Fruit fly (Drosophila melanogaster) whole organism, pupa: ENCODE data around the gene Pp2A-29B.
A peak's percentile ranks its signal among the peaks of the same experiment; 100 is the strongest.

Source experiments
- CG10348 ChIP-seq: fragments of 200-800 bp; sonication (Bioruptor generic); IDR thresholded peaks from 2 replicates; pipeline ENCODE4 v1.3.6; 2022; ENCODE audit warnings: missing biosample characterization, missing genetic modification characterization
- CG12605 ChIP-seq: fragments of 200-800 bp; sonication (Bioruptor generic); IDR thresholded peaks from 2 replicates; pipeline ENCODE4 v1.3.6; 2022; ENCODE audit warnings: missing biosample characterization, missing genetic modification characterization
- CG13204 ChIP-seq: fragments of 200-800 bp; sonication (Bioruptor generic); optimal IDR thresholded peaks from 2 replicates; lab custom pipeline; 2018; ENCODE audit warnings: missing biosample characterization, mild to moderate bottlenecking, missing genetic modification characterization, moderate library complexity
- CG14655 ChIP-seq: fragments of 200-800 bp; sonication (Bioruptor generic); optimal IDR thresholded peaks from 3 replicates; lab custom pipeline; 2017; ENCODE audit warnings: mild to moderate bottlenecking, missing biosample characterization, missing genetic modification reagents, missing genetic modification characterization
- CG15710 ChIP-seq: fragments of 200-800 bp; sonication (Bioruptor generic); optimal IDR thresholded peaks from 2 replicates; lab custom pipeline; 2018; ENCODE audit warnings: missing biosample characterization, mild to moderate bottlenecking, missing genetic modification characterization, moderate library complexity
- CG17806 ChIP-seq: fragments of 200-800 bp; sonication (Bioruptor generic); optimal IDR thresholded peaks from 2 replicates; lab custom pipeline; 2018; ENCODE audit warnings: missing biosample characterization, mild to moderate bottlenecking, missing genetic modification characterization, moderate library complexity
- CG32121 ChIP-seq: fragments of 200-800 bp; sonication (Bioruptor generic); IDR thresholded peaks from 2 replicates; pipeline ENCODE4 v1.3.6; 2022; ENCODE audit warnings: missing biosample characterization, missing genetic modification characterization
- CG34367 ChIP-seq: fragments of 200-800 bp; sonication (Bioruptor generic); optimal IDR thresholded peaks from 2 replicates; lab custom pipeline; 2018; ENCODE audit warnings: missing biosample characterization, mild to moderate bottlenecking, missing genetic modification characterization
- CG4496 ChIP-seq: fragments of 200-800 bp; sonication (Bioruptor generic); IDR thresholded peaks from 3 replicates; pipeline ENCODE4 v1.3.6; 2022; ENCODE audit warnings: missing biosample characterization, missing genetic modification characterization
- CG8159 ChIP-seq: fragments of 200-800 bp; sonication (Bioruptor generic); optimal IDR thresholded peaks from 3 replicates; lab custom pipeline; 2018; ENCODE audit warnings: missing biosample characterization, mild to moderate bottlenecking, missing genetic modification characterization, moderate library complexity
- CG8301 ChIP-seq: fragments of 200-800 bp; sonication (Bioruptor generic); optimal IDR thresholded peaks from 2 replicates; lab custom pipeline; 2018; ENCODE audit warnings: missing biosample characterization, mild to moderate bottlenecking, missing genetic modification characterization
- CG9948 ChIP-seq: fragments of 200-800 bp; sonication (Bioruptor generic); optimal IDR thresholded peaks from 2 replicates; lab custom pipeline; 2018; ENCODE audit warnings: missing biosample characterization, mild to moderate bottlenecking, missing genetic modification characterization, moderate library complexity
- D1 ChIP-seq: fragments of 200-800 bp; sonication (Bioruptor generic); optimal IDR thresholded peaks from 2 replicates; lab custom pipeline; 2018; ENCODE audit warnings: missing biosample characterization, mild to moderate bottlenecking, missing genetic modification characterization, moderate library complexity
- EcR ChIP-seq: fragments of 200-800 bp; sonication (Bioruptor generic); optimal IDR thresholded peaks from 3 replicates; lab custom pipeline; 2019; ENCODE audit warnings: missing biosample characterization, missing genetic modification characterization, mild to moderate bottlenecking, moderate library complexity, missing genetic modification reagents
- Ets98B ChIP-seq: fragments of 200-800 bp; sonication (Bioruptor generic); IDR thresholded peaks from 2 replicates; pipeline ENCODE4 v1.3.6; 2022; ENCODE audit warnings: missing biosample characterization, missing genetic modification characterization
- Pif1A ChIP-seq: fragments of 200-800 bp; sonication (Bioruptor generic); optimal IDR thresholded peaks from 3 replicates; lab custom pipeline; 2016; ENCODE audit warnings: missing biosample characterization, missing genetic modification characterization
- Pif1B ChIP-seq: fragments of 200-800 bp; sonication (Bioruptor generic); optimal IDR thresholded peaks from 3 replicates; lab custom pipeline; 2016; ENCODE audit warnings: missing biosample characterization, missing genetic modification characterization
- Snoo ChIP-seq: fragments of 200-800 bp; sonication (Bioruptor generic); optimal IDR thresholded peaks from 3 replicates; lab custom pipeline; 2017; ENCODE audit warnings: missing biosample characterization, mild to moderate bottlenecking, missing genetic modification characterization, inconsistent platforms
- fd96Ca ChIP-seq: fragments of 200-800 bp; sonication (Bioruptor generic); IDR thresholded peaks from 3 replicates; pipeline ENCODE4 v1.3.6; 2022; ENCODE audit warnings: missing biosample characterization, missing genetic modification characterization
- gl ChIP-seq: fragments of 200-800 bp; sonication (Bioruptor generic); optimal IDR thresholded peaks from 2 replicates; lab custom pipeline; 2018; ENCODE audit warnings: missing biosample characterization, mild to moderate bottlenecking, missing genetic modification characterization
- rn ChIP-seq: fragments of 200-800 bp; sonication (Bioruptor generic); IDR thresholded peaks from 2 replicates; pipeline ENCODE4 v1.3.6; 2022; ENCODE audit warnings: missing biosample characterization, missing genetic modification characterization

Pp2A-29B gene

dm6 chr2L:8364006-8364956 lies 1.6 kb upstream of the Pp2A-29B start, which contains the start of the genes RpS13 and CSN8:
RpS13 (minus strand) TSS chr2L:8364662.
CSN8 (plus strand) TSS chr2L:8364855.
- TF ChIP-seq CG15710 (tag; lab: Kevin White, UChicago): no peak
- TF ChIP-seq EcR (GFP tag; lab: Kevin White, UChicago): no peak
- TF ChIP-seq Pif1A (GFP tag; lab: Kevin White, UChicago): no peak
- TF ChIP-seq CG9948: no peak
- TF ChIP-seq D1 (tag; lab: Kevin White, UChicago): no peak
- TF ChIP-seq CG4496: 0 out of 3 replicates have a peak, but pooled peaks have one; percentile 18
- TF ChIP-seq rn (GFP tag; lab: Robert Waterston, UW): no peak
- TF ChIP-seq CG12605 (GFP tag; lab: Robert Waterston, UW): no peak
- no peak for TF ChIP-seq CG14655
- TF ChIP-seq CG8301 (tag; lab: Kevin White, UChicago): no peak
- TF ChIP-seq CG32121 (GFP tag; lab: Robert Waterston, UW): 0 out of 2 replicates have a peak, but pooled peaks have one; percentile 11
- no peak for TF ChIP-seq fd96Ca (GFP tag; lab: Robert Waterston, UW)
- no peak for TF ChIP-seq CG8159 (tag; lab: Kevin White, UChicago)

DNA sequence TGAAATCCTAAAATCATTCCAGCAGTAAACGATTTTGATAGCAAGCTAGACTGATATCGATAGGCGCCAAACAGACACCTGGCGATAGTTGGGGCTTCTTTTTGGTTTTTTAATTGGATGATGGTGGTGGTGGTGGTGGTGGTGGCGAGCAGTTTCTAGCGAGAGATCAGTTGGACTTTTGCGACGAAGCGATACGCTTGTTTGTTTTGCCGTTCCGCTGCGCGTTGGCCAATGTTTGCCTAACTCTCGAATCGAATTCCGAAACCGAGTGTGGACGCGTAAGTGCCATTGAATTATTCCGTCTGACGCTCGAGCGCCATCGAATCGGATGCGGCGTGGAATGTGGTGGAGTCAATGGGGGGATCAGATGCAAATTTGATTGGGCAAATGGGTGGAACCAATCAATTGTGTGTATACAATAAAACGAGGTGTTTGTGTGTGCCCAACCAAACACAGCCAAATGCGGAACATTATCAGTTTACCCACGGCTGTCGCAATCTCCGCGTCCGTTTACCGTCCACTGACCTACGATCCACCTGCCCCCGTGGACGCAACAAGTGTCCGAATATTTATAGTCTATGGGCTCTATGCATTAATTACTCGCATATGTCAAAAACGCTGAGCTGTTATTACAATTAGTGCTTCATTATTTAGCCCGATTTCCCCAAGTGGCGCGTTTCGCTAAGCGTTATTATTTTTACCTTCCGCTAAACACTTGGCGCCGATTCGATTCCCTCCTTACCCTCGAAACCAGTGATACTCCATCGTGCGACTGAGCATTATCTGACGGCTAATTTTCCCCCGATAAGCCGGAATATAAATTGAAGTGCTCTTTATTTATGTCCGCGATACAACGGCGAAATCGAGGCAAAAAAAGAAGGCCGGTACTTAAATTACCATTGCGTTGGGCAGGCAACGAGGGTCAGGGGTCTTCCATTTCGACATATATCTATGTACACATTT lies 4.8 kb downstream of the Pp2A-29B start, which contains the start of gene CG17292:
Gene CG17292, plus strand, starts transcription at position 91 of the 963 bp plus-strand sequence.
- TF ChIP-seq CG8159 (tag; lab: Kevin White, UChicago) (no peak), Pif1A (GFP tag; lab: Kevin White, UChicago) (no peak), gl (tag; lab: Kevin White, UChicago) (no peak), CG10348 (0 out of 2 replicates have a peak, but pooled peaks have one; percentile 6), CG15710 (tag; lab: Kevin White, UChicago) (peak; percentile 16), CG14655 (no peak), Snoo (no peak), CG17806 (tag; lab: Kevin White, UChicago) (no peak), fd96Ca (GFP tag; lab: Robert Waterston, UW) (peak; percentile 67; the same call in 2 of the 3 replicates), CG9948 (no peak), Pif1B (GFP tag; lab: Kevin White, UChicago) (no peak), CG34367 (tag; lab: Kevin White, UChicago) (no peak), CG12605 (GFP tag; lab: Robert Waterston, UW) (peak; percentile 44; the same call in 1 of the 2 replicates), Ets98B (GFP tag; lab: Robert Waterston, UW) (peak; percentile 74; the same call in 1 of the 2 replicates), CG13204 (GFP tag; lab: Kevin White, UChicago) (no peak), rn (GFP tag; lab: Robert Waterston, UW) (no peak), CG8301 (tag; lab: Kevin White, UChicago) (no peak), CG4496 (peak; percentile 50; the same call in 1 of the 3 replicates), CG32121 (GFP tag; lab: Robert Waterston, UW) (peak; percentile 46; the same call in 1 of the 2 replicates), EcR (GFP tag; lab: Kevin White, UChicago) (peak; percentile 44), D1 (tag; lab: Kevin White, UChicago) (no peak)
- TF ChIP-seq, all 21 proteins: peak for 8

DNA sequence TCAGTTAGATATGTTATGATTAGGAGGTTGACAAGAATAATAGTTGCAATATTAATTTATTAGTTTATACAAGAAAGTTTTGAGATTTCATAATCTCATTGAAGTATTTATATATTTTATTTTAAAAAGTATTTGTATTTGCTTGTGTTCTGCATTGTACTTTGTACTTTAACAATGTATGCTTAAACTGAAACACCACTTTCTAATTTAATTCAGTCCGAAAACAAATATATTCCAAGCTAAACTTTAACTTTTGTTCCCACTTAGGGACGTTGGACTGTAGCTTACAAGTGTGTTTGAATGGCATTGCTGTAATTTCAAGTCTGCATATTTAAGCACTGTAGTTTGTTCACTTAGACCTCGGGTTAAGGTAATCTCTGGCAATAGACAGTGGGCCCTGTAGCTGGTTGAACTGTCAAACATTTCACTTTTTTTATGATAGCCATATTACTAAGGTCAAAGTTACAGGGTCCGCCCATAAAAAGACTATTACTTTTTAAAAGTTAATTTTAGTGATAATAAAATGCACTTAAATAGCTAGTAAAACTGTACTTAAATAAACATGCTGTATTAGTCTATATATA lies 5.6 kb downstream of the Pp2A-29B start:
- no peak for TF ChIP-seq EcR (GFP tag; lab: Kevin White, UChicago)
- peak; percentile 13; the same call in 1 of the 2 replicates for TF ChIP-seq CG32121 (GFP tag; lab: Robert Waterston, UW)
- TF ChIP-seq CG9948: peak; percentile 4

DNA sequence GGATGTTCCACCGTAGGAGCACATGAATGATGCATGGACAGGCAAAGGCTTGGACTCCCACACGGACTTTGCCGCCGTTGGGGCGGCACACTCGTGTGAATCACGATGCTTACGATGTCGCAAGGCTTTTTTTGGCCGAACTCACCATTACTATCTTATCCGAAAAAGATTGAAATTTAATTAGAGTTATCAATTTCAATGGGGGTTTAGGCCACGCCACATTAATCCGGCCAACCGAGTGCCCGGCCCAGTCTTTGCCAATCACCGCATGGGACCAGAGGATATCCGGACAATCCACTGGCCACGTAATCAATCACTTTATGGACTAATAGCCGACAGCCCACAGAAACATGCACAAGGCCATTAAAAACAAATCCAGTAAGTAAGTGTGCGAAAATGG lies 6.4 kb downstream of the Pp2A-29B start:
- TF ChIP-seq Snoo (no peak), CG8301 (tag; lab: Kevin White, UChicago) (no peak)

dm6 chr2L:8374235-8374634 lies 8.4 kb downstream of the Pp2A-29B start, which contains the start of gene Wdr82:
Wdr82 (plus strand) TSS chr2L:8374461.
- TF ChIP-seq Pif1B (GFP tag; lab: Kevin White, UChicago) (no peak), rn (GFP tag; lab: Robert Waterston, UW) (no peak)
